Fruit fly (Drosophila melanogaster) S2 (cell line): Measurements from ENCODE around the gene CG7394.

Source experiments
- CG8478 ChIP-seq: fragments of >200 bp; optimal IDR thresholded peaks from 2 replicates; lab custom pipeline; 2018
- CTCF ChIP-seq, 2 experiments: fragments of >200 bp; optimal IDR thresholded peaks; 2 replicates each; lab custom pipeline; 2018

DNA sequence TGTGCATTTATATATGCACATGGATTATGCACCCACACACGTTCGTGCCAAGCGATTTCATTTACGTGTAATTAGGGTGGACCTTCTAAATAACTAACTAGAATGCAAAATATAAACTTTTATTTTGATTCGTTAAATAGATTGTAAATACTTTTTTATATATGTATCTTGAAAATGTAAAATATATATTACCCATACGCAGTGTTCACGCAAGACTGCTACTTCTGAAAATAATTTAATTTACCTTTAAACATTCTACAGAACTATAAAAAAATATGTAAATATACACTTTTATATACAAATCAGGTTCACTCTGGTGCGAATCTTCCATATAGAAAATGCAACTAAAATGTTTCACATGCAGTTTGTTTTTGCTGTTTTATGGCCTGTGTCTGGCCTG, 32.0 kb downstream of the CG7394 start:
- TF ChIP-seq CG8478: no peak
- TF ChIP-seq CTCF (optimal IDR thresholded peaks at IDR 0.05; lab: Kevin White, UChicago): no peak
